Fruit fly (Drosophila melanogaster) S2 (cell line): ENCODE data around the gene Bicra.

ENCODE experiments used
- CG8478 ChIP-seq: fragments of >200 bp; optimal IDR thresholded peaks from 2 replicates; lab custom pipeline; 2018
- CTCF ChIP-seq, 2 experiments: fragments of >200 bp; optimal IDR thresholded peaks; 2 replicates each; lab custom pipeline; 2018

Bicra gene

DNA sequence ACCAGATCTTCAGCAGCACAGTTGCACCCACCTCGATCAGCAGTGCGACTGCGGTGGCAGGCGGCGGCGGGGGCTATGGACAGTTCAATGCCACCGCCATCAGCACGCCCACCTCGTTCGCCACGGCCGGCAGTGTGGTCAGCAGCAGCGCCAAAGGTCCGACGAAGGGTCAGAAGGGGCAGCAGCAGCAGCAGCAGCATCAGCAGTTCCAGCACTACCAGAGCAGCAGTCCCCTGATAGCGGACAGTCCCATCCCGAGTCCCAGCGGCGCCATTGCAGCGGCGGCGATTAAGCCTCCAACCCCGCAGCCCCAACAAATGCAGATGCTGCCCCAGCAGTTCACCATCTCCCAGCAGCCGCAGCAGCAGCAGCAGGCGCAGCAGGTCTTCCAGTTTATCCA, 35.2 kb downstream of the Bicra start:
- no peak for TF ChIP-seq CTCF (optimal IDR thresholded peaks at IDR 0.05; lab: Kevin White, UChicago)
- TF ChIP-seq CG8478: no peak

DNA sequence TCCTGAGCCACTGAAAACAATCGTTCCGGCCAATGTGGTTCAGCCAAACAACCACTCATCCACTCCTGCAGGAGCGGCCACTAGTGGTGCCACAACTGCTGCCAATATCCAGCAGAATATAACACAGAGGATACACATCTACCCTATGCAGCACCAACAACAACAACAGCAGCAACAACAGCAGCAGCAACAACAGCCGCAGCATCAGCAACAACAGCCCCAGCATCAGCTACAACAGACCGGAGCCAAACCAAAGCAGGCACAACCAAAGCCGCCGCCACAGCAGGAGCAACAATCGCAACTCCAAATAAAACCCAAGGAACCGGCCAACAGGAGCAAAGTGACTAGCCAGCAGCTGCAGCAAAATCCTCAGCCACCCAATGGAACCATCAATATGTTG, 40.4 kb downstream of the Bicra start:
- no peak for TF ChIP-seq CTCF (optimal IDR thresholded peaks at IDR 0.05; lab: Kevin White, UChicago)
- no peak for TF ChIP-seq CG8478

DNA sequence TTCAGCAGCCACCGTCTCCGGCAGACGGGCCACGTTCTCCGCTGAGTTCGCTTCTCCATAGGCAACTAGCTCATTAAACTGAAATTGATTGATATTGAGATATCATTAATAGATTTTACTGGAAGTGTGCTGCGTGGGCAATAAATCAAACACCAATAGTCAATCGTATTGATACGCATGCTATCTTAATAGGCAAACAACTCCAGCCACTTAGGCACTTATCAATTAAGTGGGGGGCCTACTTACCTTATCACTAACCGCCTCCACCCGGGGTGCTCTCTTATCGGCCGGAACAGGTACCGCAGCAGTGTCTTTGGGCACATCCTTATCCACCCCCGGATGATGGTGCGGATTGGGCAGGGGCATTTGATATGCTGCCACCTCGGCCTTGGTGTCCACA, 49.0 kb downstream of the Bicra start:
- no peak for TF ChIP-seq CTCF (optimal IDR thresholded peaks at IDR 0.05; lab: Kevin White, UChicago)
- no peak for TF ChIP-seq CG8478

DNA sequence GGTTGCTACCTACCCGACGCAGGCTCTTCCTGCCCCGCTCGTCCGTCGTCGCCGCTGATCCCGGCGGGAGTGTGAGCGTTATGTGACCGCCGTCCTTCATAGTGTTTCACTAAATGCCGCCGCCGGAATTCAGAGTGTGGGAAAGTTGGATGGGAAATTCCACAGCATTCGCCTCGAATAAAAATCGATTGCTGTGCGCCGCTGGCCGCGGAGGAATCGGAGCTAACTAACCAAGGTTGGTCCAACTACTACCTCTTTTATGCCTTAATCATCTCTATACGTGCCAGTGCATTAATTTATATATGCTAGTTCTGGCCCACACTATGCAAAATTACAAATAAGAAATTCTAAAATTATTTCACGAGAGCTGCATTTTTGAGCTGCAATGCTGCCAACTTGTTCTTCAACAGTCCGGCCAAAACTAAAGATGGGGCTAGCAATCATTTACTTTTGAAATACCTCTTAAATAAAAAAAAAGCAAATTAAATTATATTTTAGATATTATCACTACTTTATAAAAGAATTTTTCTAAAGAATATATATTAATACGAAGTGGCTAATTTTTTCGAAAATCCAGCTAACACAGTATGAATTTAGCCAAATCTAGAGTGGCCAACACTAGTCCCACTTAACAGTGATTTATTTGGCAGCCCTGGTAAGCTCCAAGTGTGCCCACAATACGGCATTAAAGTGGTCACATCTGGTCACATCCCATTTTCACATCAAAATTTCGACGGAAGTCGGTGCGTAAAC, 49.7 kb downstream of the Bicra start, which contains the start of the genes alpha-Man-Ib and Pdhb:
Gene alpha-Man-Ib, minus strand, starts transcription at position 425 of the 753 bp plus-strand sequence.
Gene Pdhb, plus strand, starts transcription at position 674 of the 753 bp plus-strand sequence.
- TF ChIP-seq CG8478 (no peak), CTCF (optimal IDR thresholded peaks at IDR 0.05; lab: Kevin White, UChicago) (no peak)

DNA sequence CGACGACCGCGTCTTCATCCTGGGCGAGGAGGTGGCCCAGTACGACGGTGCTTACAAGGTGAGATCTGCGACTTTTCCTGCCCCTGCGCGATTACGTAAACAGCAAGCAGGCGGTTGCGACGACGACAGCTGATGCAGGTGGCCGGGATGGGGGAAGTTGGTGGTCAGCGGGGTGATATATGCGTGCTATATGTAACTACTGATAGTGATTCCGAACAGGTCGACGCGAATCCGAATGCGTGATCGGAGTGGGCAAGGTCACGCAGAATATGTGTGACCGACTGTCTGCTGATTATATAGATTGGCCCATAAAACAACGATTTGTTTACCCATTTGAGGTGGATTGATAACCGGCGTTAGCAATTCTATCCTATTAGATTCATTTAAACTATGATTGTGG, 50.6 kb downstream of the Bicra start:
- TF ChIP-seq CTCF (optimal IDR thresholded peaks at IDR 0.05; lab: Kevin White, UChicago): no peak
- no peak for TF ChIP-seq CG8478

DNA sequence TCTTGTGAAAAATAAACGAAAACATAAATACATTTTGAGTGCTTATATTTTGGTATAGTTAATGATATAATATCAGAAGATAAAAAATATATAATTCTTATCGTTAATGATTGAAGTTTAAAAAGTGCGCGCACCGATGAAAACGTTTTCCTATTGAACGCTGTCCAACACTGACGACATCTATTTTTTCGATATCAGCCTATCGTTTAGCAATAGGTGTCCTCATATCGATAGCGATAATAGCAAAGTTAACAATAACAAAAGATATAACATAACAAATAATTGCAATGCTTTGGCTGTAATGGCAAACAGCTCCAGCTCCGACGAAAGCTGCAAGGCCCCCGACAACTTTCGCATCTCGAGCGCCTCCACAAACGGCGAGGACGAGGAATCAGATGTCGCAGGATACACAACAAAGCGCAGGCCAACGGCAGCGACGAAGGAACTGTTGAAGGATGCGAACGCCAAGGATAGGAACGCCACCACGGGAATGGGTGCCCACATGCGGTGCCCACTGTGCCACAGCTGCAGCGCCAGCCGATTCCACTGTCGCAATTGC, 53.4 kb downstream of the Bicra start, which contains the start of gene Atg14:
Gene Atg14, plus strand, starts transcription at position 225 of the 559 bp plus-strand sequence.
- TF ChIP-seq CG8478 (no peak), CTCF (optimal IDR thresholded peaks at IDR 0.05; lab: Kevin White, UChicago) (no peak)

DNA sequence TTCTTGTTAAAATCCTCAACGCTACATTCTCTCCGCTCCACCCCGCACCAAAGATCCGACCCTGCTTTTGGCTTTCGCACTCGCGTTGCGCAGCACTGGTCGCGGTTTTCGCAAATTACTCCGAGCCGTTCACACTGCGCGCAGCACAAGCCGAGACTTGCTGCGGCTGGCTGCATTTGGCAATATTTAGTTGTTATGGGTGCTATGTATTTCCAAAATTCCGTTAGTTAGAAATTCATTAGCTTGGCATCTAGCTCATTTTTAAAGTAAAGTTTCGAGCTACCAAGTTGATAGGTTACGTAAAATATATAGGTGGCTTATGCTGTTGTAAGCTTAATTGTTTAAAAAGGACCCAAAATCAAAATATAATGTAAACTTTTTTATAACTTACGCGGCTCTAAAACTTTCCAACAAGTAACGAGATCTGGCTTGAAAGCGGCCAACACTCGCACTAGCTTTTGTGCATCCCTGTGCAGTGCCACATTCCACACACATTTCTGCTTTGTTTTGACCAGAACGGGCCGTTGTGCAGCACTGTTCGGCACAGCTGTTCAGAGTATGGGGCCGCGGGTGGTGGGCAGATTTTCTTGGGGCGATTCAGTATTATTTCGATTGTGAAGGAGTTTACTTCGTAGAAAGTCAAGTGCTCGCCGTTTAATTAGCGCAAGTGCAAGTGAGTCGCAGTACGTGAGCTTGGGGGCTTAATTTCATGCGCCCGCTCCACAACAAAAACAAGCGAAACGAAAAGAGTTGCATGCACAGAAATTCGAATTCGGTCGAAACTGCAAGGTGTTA, 60.2 kb downstream of the Bicra start, which contains the start of the genes yem and Ctl2:
Gene yem, minus strand, starts transcription at position 63 of the 795 bp plus-strand sequence.
Gene Ctl2, plus strand, starts transcription at position 554 of the 795 bp plus-strand sequence.
- TF ChIP-seq CG8478: no peak

DNA sequence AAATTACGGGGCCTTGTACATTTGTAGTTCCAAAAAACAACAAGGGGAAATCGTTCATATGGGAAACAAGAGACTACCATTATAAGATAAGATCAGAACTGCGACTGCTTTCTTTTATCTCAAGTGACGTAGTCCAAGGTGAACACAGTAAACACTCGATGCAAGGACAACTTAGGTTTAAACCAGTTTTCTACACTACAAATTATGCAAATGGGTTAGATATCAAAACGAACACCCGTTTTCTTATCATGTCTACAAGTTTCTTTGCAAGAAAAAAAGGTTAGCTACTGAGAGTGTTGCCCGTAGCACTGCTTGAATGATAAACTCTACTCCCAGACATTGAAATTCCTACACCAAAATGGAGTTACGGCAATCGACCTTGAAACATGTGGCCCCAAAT, 61.3 kb downstream of the Bicra start:
- TF ChIP-seq CG8478 (no peak), CTCF (optimal IDR thresholded peaks at IDR 0.05; lab: Kevin White, UChicago) (no peak)

DNA sequence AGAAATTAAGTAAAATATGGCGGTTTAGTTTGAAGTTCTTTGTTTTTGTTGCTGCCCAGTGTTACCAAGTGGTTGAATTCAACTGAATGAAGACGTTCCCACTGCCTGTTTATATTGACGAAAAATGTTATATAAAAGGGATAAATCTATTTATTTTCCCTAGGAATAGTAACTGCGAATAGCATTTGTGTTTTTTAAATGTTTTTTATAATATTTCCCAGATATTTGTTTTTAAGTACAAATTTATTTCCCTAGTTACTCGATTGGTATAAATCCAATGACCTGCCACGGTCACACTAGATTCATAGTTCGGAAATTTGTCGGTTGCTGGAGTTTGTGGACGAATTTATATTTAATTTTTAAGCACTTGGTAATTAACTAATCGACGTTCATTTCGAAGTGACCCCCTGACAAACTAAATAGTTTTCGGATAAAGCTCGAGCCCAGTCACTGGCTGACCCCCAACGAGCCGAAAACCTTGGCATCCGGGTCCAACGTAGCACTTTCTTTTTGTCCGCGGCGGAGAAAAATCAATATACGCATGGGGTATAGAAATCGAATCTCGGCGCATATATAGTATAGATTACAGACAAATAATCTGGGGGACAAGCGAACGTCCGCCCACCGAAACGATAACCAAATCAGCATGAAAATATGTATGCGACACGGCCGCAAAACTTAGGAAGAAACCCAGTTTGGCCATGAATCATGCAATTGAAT, 68.2 kb downstream of the Bicra start, which contains the start of the genes dgt6 and Vha100-1:
Gene dgt6, minus strand, starts transcription at position 71 of the 720 bp plus-strand sequence.
Gene Vha100-1, plus strand, starts transcription at position 292 of the 720 bp plus-strand sequence.
- TF ChIP-seq CTCF (optimal IDR thresholded peaks at IDR 0.05; lab: Kevin White, UChicago) (peak in 1 of 2 experiments; percentile 31), CG8478 (no peak)

DNA sequence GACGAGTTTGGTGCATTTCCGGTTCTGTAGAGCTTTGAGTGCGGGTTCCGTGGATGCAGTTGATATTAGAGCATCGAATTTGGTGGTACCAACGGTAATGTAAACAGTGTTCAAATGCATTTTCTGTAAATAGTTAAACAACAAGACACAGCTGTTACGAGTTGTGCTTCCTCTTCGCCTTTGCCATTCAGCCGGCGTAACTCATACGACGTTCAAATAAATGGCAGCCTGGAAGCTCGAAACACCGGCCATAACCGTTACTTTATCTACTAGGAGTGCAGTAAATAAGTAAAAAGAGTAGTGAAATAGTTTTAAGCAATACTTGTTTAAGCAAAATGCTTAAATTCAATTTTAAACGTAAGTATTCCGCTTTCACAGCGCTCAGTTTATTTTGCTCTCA, 75.6 kb downstream of the Bicra start, which contains the start of the genes Alg13 and superdeath:
Gene Alg13, minus strand, starts transcription at position 167 of the 400 bp plus-strand sequence.
Gene superdeath, plus strand, starts transcription at position 256 of the 400 bp plus-strand sequence.
- TF ChIP-seq CTCF (optimal IDR thresholded peaks at IDR 0.05; lab: Kevin White, UChicago) (no peak), CG8478 (no peak)

DNA sequence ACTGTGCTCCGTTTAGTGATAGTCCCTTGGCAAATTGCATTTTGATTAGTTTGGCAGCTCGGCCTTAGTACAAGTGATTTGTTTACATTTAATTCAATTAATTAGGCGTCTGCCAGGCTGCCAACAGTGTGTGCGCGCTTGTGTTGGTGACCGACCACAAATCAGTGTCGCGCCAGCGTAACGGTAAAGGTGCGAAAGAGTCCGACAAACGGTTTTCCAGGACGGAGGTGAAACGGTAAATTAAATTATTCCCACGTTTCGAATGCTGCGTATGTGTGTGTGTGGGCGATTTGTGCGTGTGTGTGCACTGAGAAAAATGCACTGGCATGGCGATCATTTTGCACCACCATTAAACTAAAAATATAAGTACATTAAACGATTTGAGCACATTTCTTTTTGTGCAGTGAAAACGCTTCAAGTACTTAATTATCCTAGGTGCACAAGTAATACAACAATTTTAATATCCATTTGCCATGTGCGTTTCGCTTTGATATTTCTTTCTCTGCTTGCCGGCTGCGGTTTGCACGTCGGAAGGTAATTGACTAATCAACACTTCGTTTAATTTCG, 76.2 kb downstream of the Bicra start:
- TF ChIP-seq CTCF (optimal IDR thresholded peaks at IDR 0.05; lab: Kevin White, UChicago): no peak
- TF ChIP-seq CG8478: no peak

DNA sequence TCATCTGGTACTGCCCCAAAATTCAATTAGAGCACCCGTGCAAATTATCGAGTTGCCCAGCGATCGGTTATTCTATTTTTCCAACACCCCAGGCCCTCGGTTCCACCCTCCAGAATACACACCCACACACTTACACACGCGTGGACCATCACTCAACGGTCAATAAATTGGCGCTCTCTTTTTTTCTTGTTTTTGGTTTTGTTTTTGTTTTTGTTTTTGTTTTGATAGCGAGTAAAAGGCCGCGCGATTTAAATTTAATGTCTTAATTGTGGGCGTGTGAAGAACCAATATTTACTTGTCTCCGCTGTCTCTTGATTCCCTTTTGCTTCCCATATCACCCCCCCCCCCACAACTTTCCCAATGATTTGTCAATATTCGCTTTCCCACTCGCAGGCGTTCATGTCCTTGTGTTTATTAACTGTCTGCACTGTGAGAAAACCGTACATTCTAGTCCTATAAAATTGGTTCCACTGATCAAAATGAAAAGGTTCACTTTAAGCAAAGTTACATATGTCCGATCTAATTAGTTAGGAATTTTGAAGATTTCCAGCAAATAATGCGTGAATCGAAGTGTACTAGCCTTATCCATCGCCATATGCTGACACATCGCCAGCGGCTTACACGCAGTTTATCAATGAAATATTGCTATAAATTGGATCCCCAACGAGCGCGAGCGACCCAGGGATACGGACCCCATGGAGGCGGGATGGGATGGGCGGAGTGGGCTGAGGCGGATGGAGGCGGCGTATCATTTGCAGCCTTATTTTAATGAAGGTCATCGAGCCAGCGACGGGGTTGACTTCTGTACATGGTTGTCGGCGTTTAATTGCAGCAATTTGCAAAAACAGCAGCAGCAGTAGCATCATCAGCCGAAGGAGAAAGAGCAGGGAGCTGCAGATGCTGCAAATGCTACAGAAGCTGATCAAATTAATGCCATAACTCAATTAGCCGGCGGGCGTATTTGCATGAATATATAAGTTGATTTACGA, 77.2 kb downstream of the Bicra start:
- TF ChIP-seq CTCF (optimal IDR thresholded peaks at IDR 0.05; lab: Kevin White, UChicago) (no peak), CG8478 (no peak)

DNA sequence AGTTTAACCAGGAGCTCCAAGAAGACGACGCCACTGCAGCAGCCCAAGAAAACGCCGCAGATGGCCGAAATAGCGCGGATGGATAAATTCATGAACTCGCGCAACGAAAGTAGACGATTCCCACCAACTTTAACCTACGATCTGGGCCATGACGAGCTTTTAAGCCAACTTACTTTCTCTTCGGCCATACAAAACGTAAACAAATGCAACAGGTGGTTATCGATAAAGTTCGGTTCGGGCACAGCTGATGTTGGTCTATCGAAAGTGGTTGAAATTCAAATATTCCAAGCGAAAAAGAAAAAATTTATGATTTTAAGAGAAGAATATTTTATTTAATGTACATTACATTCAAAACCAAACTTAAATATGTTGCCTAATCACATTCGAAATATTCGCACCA, 83.9 kb downstream of the Bicra start, which contains the start of gene CG14511:
Gene CG14511, minus strand, starts transcription at position 184 of the 400 bp plus-strand sequence.
- no peak for TF ChIP-seq CG8478
- TF ChIP-seq CTCF (optimal IDR thresholded peaks at IDR 0.05; lab: Kevin White, UChicago): no peak
